Worm (Caenorhabditis elegans): Measurements from ENCODE around the gene Y43F8B.10.

DNA sequence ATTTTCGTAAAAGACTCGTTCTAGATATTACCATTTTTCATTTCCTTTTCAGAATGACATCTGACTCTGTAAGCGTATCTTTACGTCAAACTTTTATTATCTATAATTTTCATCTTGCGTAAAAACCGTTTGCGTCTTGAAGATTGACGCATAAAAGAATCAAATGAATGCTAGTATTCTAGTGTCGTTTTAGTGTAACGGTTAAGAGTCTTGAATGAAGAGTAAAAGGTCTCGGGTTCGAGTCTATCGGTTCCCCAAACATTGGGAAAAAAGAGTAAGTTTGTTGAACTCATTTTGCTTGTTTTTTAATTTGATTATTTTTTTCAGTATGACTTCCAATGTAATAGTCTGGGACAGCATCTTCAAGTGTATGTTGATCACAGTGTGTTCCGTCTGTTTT is 10.2 kb downstream of the Y43F8B.10 start, which contains the start of gene Y43F8B.17:
- TF ChIP-seq med-1 (GFP tag; optimal IDR thresholded peaks at IDR 0.05; ENCODE audit: insufficient read depth) (no peak), T22C8.4 (GFP tag; IDR thresholded peaks at IDR 0.05) (no peak), ztf-23 (GFP tag; IDR thresholded peaks at IDR 0.05) (no peak), tab-1 (GFP tag; IDR thresholded peaks at IDR 0.05) (no peak), cog-1 (tag; optimal IDR thresholded peaks at IDR 0.05) (no peak), ref-1 (GFP tag; conservative IDR thresholded peaks at IDR 0.05) (no peak), flt-1 (GFP tag; IDR thresholded peaks at IDR 0.05) (no peak), klf-2 (GFP tag; conservative IDR thresholded peaks at IDR 0.05) (no peak), ztf-29 (GFP tag; IDR thresholded peaks at IDR 0.05) (no peak)

All from whole organism, midembryonic.